Fruit fly (Drosophila melanogaster) Kc167 (cell line): ENCODE measurements around the gene Ada.

Source experiments
- Myc ChIP-seq: fragments of >200 bp; optimal IDR thresholded peaks from 2 replicates; lab custom pipeline; 2017; ENCODE audit warnings: missing external identifiers
- insv ChIP-seq: fragments of >200 bp; optimal IDR thresholded peaks from 3 replicates; lab custom pipeline; 2018; ENCODE audit warnings: missing external identifiers
- ttk ChIP-seq: sonication (Bioruptor generic); optimal IDR thresholded peaks from 2 replicates; lab custom pipeline; 2017; ENCODE audit warnings: missing external identifiers

dm6 chr3R:9028690-9029089, 36.3 kb upstream of the Ada start:
- TF ChIP-seq Myc (lab: Kevin White, UChicago) (no peak), ttk (no peak), insv (lab: Kevin White, UChicago) (no peak)
